Fruit fly (Drosophila melanogaster) whole organism, embryonic: ENCODE data around the gene Cpr67Fa1.

ENCODE experiments used
- ATbp ChIP-seq: fragments of 200-800 bp; sonication (Bioruptor generic); optimal IDR thresholded peaks from 2 replicates; lab custom pipeline; 2017; ENCODE audit warnings: missing biosample characterization, mild to moderate bottlenecking, missing genetic modification characterization, missing genetic modification reagents
- Aef1 ChIP-seq: fragments of 200-800 bp; sonication (Bioruptor generic); IDR thresholded peaks from 3 replicates; pipeline ENCODE4 v1.3.6; 2022; ENCODE audit warnings: missing biosample characterization, missing genetic modification characterization
- Atf6 ChIP-seq: fragments of 200-800 bp; sonication (Bioruptor generic); IDR thresholded peaks from 2 replicates; pipeline ENCODE4 v1.3.6; 2022; ENCODE audit warnings: missing biosample characterization, missing genetic modification characterization
- Bgb ChIP-seq: fragments of 200-800 bp; sonication (Bioruptor generic); IDR thresholded peaks from 2 replicates; pipeline ENCODE4 v1.3.6; 2022; ENCODE audit warnings: missing biosample characterization, missing genetic modification characterization; ENCODE audit not compliant: partially characterized antibody
- CG14710 ChIP-seq: fragments of 200-800 bp; sonication (Bioruptor generic); optimal IDR thresholded peaks from 3 replicates; lab custom pipeline; 2019; ENCODE audit warnings: missing biosample characterization, mild to moderate bottlenecking, missing genetic modification characterization, moderate library complexity
- CG1603 ChIP-seq: fragments of 200-800 bp; sonication (Bioruptor generic); optimal IDR thresholded peaks from 2 replicates; lab custom pipeline; 2019; ENCODE audit warnings: missing biosample characterization, mild to moderate bottlenecking, missing genetic modification characterization, moderate library complexity
- CG16863 ChIP-seq: fragments of 200-800 bp; sonication (Bioruptor generic); optimal IDR thresholded peaks from 3 replicates; lab custom pipeline; 2016; ENCODE audit warnings: missing biosample characterization, missing genetic modification characterization
- CG17186 ChIP-seq: fragments of 200-800 bp; sonication (Bioruptor generic); optimal IDR thresholded peaks from 3 replicates; lab custom pipeline; 2017; ENCODE audit warnings: missing biosample characterization, missing genetic modification reagents, missing genetic modification characterization
- CG17829 ChIP-seq: fragments of 200-800 bp; optimal IDR thresholded peaks from 2 replicates; lab custom pipeline; 2019; ENCODE audit warnings: missing biosample characterization, mild to moderate bottlenecking, missing genetic modification characterization, moderate library complexity
- CG2199 ChIP-seq: fragments of 200-800 bp; sonication (Bioruptor generic); IDR thresholded peaks from 3 replicates; pipeline ENCODE4 v1.3.6; 2022; ENCODE audit warnings: missing biosample characterization, missing genetic modification characterization
- CG42726 ChIP-seq: fragments of 200-800 bp; sonication (Bioruptor generic); IDR thresholded peaks from 2 replicates; pipeline ENCODE4 v1.3.6; 2022; ENCODE audit warnings: missing biosample characterization, missing genetic modification characterization; ENCODE audit not compliant: partially characterized antibody
- CG4617 ChIP-seq: fragments of 200-800 bp; sonication (Bioruptor generic); optimal IDR thresholded peaks from 3 replicates; lab custom pipeline; 2016; ENCODE audit warnings: missing biosample characterization, missing genetic modification characterization, borderline replicate concordance
- CG6254 ChIP-seq: fragments of 200-800 bp; sonication (Bioruptor generic); optimal IDR thresholded peaks from 3 replicates; lab custom pipeline; 2017; ENCODE audit warnings: mild to moderate bottlenecking, missing biosample characterization, missing genetic modification reagents, missing genetic modification characterization
- CG6683 ChIP-seq: fragments of 200-800 bp; sonication (Bioruptor generic); optimal IDR thresholded peaks from 2 replicates; lab custom pipeline; 2017; ENCODE audit warnings: missing biosample characterization, mild to moderate bottlenecking, missing genetic modification characterization, missing genetic modification reagents
- CG6791 ChIP-seq: fragments of 200-800 bp; sonication (Bioruptor generic); IDR thresholded peaks from 3 replicates; pipeline ENCODE4 v1.3.6; 2022; ENCODE audit warnings: missing biosample characterization, missing genetic modification characterization; ENCODE audit not compliant: partially characterized antibody
- CG7963 ChIP-seq: fragments of 200-800 bp; sonication (Bioruptor generic); IDR thresholded peaks from 3 replicates; pipeline ENCODE4 v1.3.6; 2022; ENCODE audit warnings: missing biosample characterization, missing genetic modification characterization; ENCODE audit not compliant: partially characterized antibody
- Dp ChIP-seq: fragments of 200-800 bp; sonication (Bioruptor generic); optimal IDR thresholded peaks from 2 replicates; lab custom pipeline; 2018; ENCODE audit warnings: missing biosample characterization, mild to moderate bottlenecking, missing genetic modification characterization, moderate library complexity
- Ets97D ChIP-seq: fragments of 200-800 bp; sonication (Bioruptor generic); optimal IDR thresholded peaks from 3 replicates; lab custom pipeline; 2016; ENCODE audit warnings: missing biosample characterization, missing genetic modification characterization
- HmgZ ChIP-seq: fragments of 200-800 bp; sonication (Bioruptor generic); optimal IDR thresholded peaks from 2 replicates; lab custom pipeline; 2018; ENCODE audit warnings: missing biosample characterization, mild to moderate bottlenecking, missing genetic modification characterization
- Hr78 ChIP-seq, 2 experiments: fragments of 200-800 bp in 1 of 2; fragments of >200 bp in 1 of 2; sonication (Bioruptor generic) in 1 of 2; optimal IDR thresholded peaks; 2 replicates each; lab custom pipeline; 2017 to 2019; ENCODE audit warnings: missing biosample characterization in 2 of 2, missing genetic modification characterization in 2 of 2, mild to moderate bottlenecking in 1 of 2, moderate library complexity in 1 of 2
- Hsf ChIP-seq: fragments of 200-800 bp; sonication (Bioruptor generic); optimal IDR thresholded peaks from 3 replicates; lab custom pipeline; 2016; ENCODE audit warnings: missing biosample characterization, missing genetic modification characterization
- Lhr ChIP-seq: fragments of 200-800 bp; sonication (Bioruptor generic); optimal IDR thresholded peaks from 3 replicates; lab custom pipeline; 2017; ENCODE audit warnings: mild to moderate bottlenecking, missing biosample characterization, missing genetic modification reagents, missing genetic modification characterization
- MESR4 ChIP-seq: fragments of 200-800 bp; sonication (Bioruptor generic); optimal IDR thresholded peaks from 2 replicates; lab custom pipeline; 2018; ENCODE audit warnings: missing biosample characterization, mild to moderate bottlenecking, missing genetic modification characterization, moderate library complexity
- Med ChIP-seq: fragments of 200-800 bp; sonication (Bioruptor generic); peaks from one replicate; lab custom pipeline; 2016; ENCODE audit warnings: missing biosample characterization, missing genetic modification characterization, mild to moderate bottlenecking, inconsistent platforms, moderate library complexity
- Neu2 ChIP-seq: fragments of 200-800 bp; sonication (Bioruptor generic); optimal IDR thresholded peaks from 3 replicates; lab custom pipeline; 2016; ENCODE audit warnings: missing biosample characterization, missing genetic modification characterization, borderline replicate concordance
- Sin3A ChIP-seq: fragments of >200 bp; optimal IDR thresholded peaks from 2 replicates; lab custom pipeline; 2018
- Sry-β ChIP-seq: fragments of 200-800 bp; sonication (Bioruptor generic); optimal IDR thresholded peaks from 2 replicates; lab custom pipeline; 2018; ENCODE audit warnings: missing biosample characterization, mild to moderate bottlenecking, missing genetic modification characterization, moderate library complexity
- Stat92E ChIP-seq, 3 experiments: fragments of >200 bp in 2 of 3; fragments of 200-800 bp in 1 of 3; sonication (Bioruptor generic) in 1 of 3; optimal IDR thresholded peaks; 2 replicates each; lab custom pipeline; 2017 to 2019; ENCODE audit warnings: missing biosample characterization in 3 of 3, missing genetic modification characterization in 3 of 3, mild to moderate bottlenecking in 1 of 3, moderate library complexity in 1 of 3
- YL-1 ChIP-seq: fragments of 200-800 bp; sonication (Bioruptor generic); optimal IDR thresholded peaks from 3 replicates; lab custom pipeline; 2017; ENCODE audit warnings: missing biosample characterization, mild to moderate bottlenecking, missing genetic modification characterization
- ato ChIP-seq: fragments of 200-800 bp; sonication (Bioruptor generic); IDR thresholded peaks from 2 replicates; pipeline ENCODE4 v1.3.6; 2022; ENCODE audit warnings: missing biosample characterization, missing genetic modification characterization; ENCODE audit not compliant: partially characterized antibody
- bbx ChIP-seq: fragments of 200-800 bp; sonication (Bioruptor generic); IDR thresholded peaks from 2 replicates; pipeline ENCODE4 v1.3.6; 2022; ENCODE audit warnings: missing biosample characterization, missing genetic modification characterization; ENCODE audit not compliant: partially characterized antibody
- bcd ChIP-seq: fragments of 200-800 bp; sonication (Bioruptor generic); optimal IDR thresholded peaks from 2 replicates; lab custom pipeline; 2017; ENCODE audit warnings: missing biosample characterization, mild to moderate bottlenecking, missing genetic modification characterization
- dimm ChIP-seq: fragments of 200-800 bp; sonication (Bioruptor generic); IDR thresholded peaks from 2 replicates; pipeline ENCODE4 v1.3.6; 2022; ENCODE audit warnings: missing biosample characterization, missing genetic modification characterization
- jumu ChIP-seq: fragments of 200-800 bp; sonication (Bioruptor generic); optimal IDR thresholded peaks from 3 replicates; lab custom pipeline; 2016; ENCODE audit warnings: missing biosample characterization, missing genetic modification characterization
- kah ChIP-seq: fragments of 200-800 bp; sonication (Bioruptor generic); optimal IDR thresholded peaks from 2 replicates; lab custom pipeline; 2018; ENCODE audit warnings: missing biosample characterization, mild to moderate bottlenecking, missing genetic modification characterization
- ken ChIP-seq: fragments of 200-800 bp; sonication (Bioruptor generic); IDR thresholded peaks from 3 replicates; pipeline ENCODE4 v1.3.6; 2022; ENCODE audit warnings: missing biosample characterization, missing genetic modification characterization
- lola ChIP-seq, 3 experiments: fragments of >200 bp in 2 of 3; fragments of 200-800 bp in 1 of 3; sonication (Bioruptor generic) in 1 of 3; optimal IDR thresholded peaks; 2 replicates each; lab custom pipeline; 2017 to 2019; ENCODE audit warnings: missing biosample characterization in 3 of 3, missing genetic modification characterization in 3 of 3, mild to moderate bottlenecking in 1 of 3, moderate library complexity in 1 of 3
- nau ChIP-seq: fragments of 200-800 bp; sonication (Bioruptor generic); optimal IDR thresholded peaks from 3 replicates; lab custom pipeline; 2017; ENCODE audit warnings: missing biosample characterization, mild to moderate bottlenecking, missing genetic modification characterization, missing genetic modification reagents
- nerfin-2 ChIP-seq: fragments of 200-800 bp; sonication (Bioruptor generic); IDR thresholded peaks from 2 replicates; pipeline ENCODE4 v1.3.6; 2022; ENCODE audit warnings: missing biosample characterization, missing genetic modification characterization; ENCODE audit not compliant: partially characterized antibody
- nmo ChIP-seq: fragments of 200-800 bp; sonication (Bioruptor generic); optimal IDR thresholded peaks from 2 replicates; lab custom pipeline; 2018; ENCODE audit warnings: missing biosample characterization, mild to moderate bottlenecking, missing genetic modification characterization, moderate library complexity
- sim ChIP-seq: fragments of 200-800 bp; sonication (Bioruptor generic); IDR thresholded peaks from 2 replicates; pipeline ENCODE4 v1.3.6; 2022; ENCODE audit warnings: missing biosample characterization, missing genetic modification characterization
- sqz ChIP-seq: fragments of 200-800 bp; sonication (Bioruptor generic); optimal IDR thresholded peaks from 3 replicates; lab custom pipeline; 2018; ENCODE audit warnings: missing biosample characterization, mild to moderate bottlenecking, missing genetic modification characterization
- stwl ChIP-seq: fragments of 200-800 bp; sonication (Bioruptor generic); optimal IDR thresholded peaks from 3 replicates; lab custom pipeline; 2018; ENCODE audit warnings: missing biosample characterization, mild to moderate bottlenecking, missing genetic modification characterization, moderate library complexity
- tap ChIP-seq: fragments of 200-800 bp; optimal IDR thresholded peaks from 3 replicates; lab custom pipeline; 2019; ENCODE audit warnings: missing biosample characterization, mild to moderate bottlenecking, missing genetic modification characterization, moderate library complexity
- tna ChIP-seq: fragments of 200-800 bp; sonication (Bioruptor generic); IDR thresholded peaks from 2 replicates; pipeline ENCODE4 v1.3.6; 2022; ENCODE audit warnings: missing biosample characterization, missing genetic modification characterization; ENCODE audit not compliant: partially characterized antibody
- unc-4 ChIP-seq: fragments of 200-800 bp; sonication (Bioruptor generic); IDR thresholded peaks from 2 replicates; pipeline ENCODE4 v1.3.6; 2022; ENCODE audit warnings: missing biosample characterization, missing genetic modification characterization; ENCODE audit not compliant: partially characterized antibody
- vnd ChIP-seq: fragments of 200-800 bp; sonication (Bioruptor generic); IDR thresholded peaks from 3 replicates; pipeline ENCODE4 v1.3.6; 2022; ENCODE audit warnings: missing biosample characterization, missing genetic modification characterization; ENCODE audit not compliant: partially characterized antibody
- wor ChIP-seq: fragments of 200-800 bp; sonication (Bioruptor generic); IDR thresholded peaks from 2 replicates; pipeline ENCODE4 v1.3.6; 2022; ENCODE audit warnings: missing biosample characterization, missing genetic modification characterization

The Cpr67Fa1 gene

dm6 chr3L:10878842-10879241, 10.9 kb upstream of the Cpr67Fa1 start, which contains the start of the genes CG6418 and Blos4 (continued):
- TF ChIP-seq Sin3A (lab: Kevin White, UChicago) (peak; percentile 52), nau (GFP tag; lab: Kevin White, UChicago) (no peak), CG6791 (peak; percentile 70), vnd (no peak), sqz (GFP tag; lab: Kevin White, UChicago) (no peak), CG17829 (tag; lab: Kevin White, UChicago) (peak; percentile 0), Bgb (GFP tag; lab: Robert Waterston, UW) (peak; percentile 56), bcd (GFP tag; lab: Kevin White, UChicago) (no peak), CG17186 (GFP tag; lab: Kevin White, UChicago) (peak; percentile 5), Hsf (GFP tag; lab: Kevin White, UChicago) (no peak), lola (GFP tag; optimal IDR thresholded peaks at IDR 0.05; lab: Kevin White, UChicago) (no peak), CG16863 (GFP tag; lab: Kevin White, UChicago) (no peak), tap (no peak), kah (no peak), Med (GFP tag; lab: Kevin White, UChicago) (peak; percentile 67), jumu (GFP tag; lab: Kevin White, UChicago) (peak; percentile 2), Aef1 (GFP tag; lab: Robert Waterston, UW) (no peak), stwl (tag; lab: Kevin White, UChicago) (peak; percentile 96), YL-1 (GFP tag; lab: Kevin White, UChicago) (peak; percentile 39), CG2199 (GFP tag; lab: Robert Waterston, UW) (no peak), Ets97D (peak; percentile 5), tna (GFP tag; lab: Robert Waterston, UW) (no peak), CG7963 (GFP tag; lab: Robert Waterston, UW) (no peak), wor (GFP tag; lab: Robert Waterston, UW) (no peak), nmo (GFP tag; lab: Kevin White, UChicago) (peak; percentile 41), Atf6 (GFP tag; lab: Robert Waterston, UW) (no peak), nerfin-2 (peak; percentile 38; the same call in 1 of the 2 replicates), HmgZ (tag; lab: Kevin White, UChicago) (peak; percentile 46), CG6683 (GFP tag; lab: Kevin White, UChicago) (no peak), bbx (GFP tag; lab: Robert Waterston, UW) (peak; percentile 35; the same call in 1 of the 2 replicates), ato (peak; percentile 54; the same call in 1 of the 2 replicates), sim (GFP tag; lab: Robert Waterston, UW) (no peak), unc-4 (0 out of 2 replicates have a peak, but pooled peaks have one; percentile 32), Stat92E (GFP tag; optimal IDR thresholded peaks at IDR 0.05; lab: Kevin White, UChicago) (no peak), Sry-β (GFP tag; lab: Kevin White, UChicago) (no peak), dimm (no peak)
- TF ChIP-seq, all 482 proteins: peak for 49

- TF ChIP-seq CG14710, result peak; percentile 99
- TF ChIP-seq ATbp (GFP tag; lab: Kevin White, UChicago), result no peak
- no peak for TF ChIP-seq CG6254
- TF ChIP-seq Ets97D, result no peak
- peak; percentile 82 for TF ChIP-seq Dp (GFP tag; lab: Kevin White, UChicago)
- TF ChIP-seq MESR4 (GFP tag; lab: Kevin White, UChicago), result peak; percentile 24
- TF ChIP-seq Hr78 (GFP tag; optimal IDR thresholded peaks at IDR 0.05; lab: Kevin White, UChicago), result no peak
- TF ChIP-seq ken (GFP tag; lab: Robert Waterston, UW), result no peak
- TF ChIP-seq CG42726 (GFP tag; lab: Robert Waterston, UW), result no peak
- no peak for TF ChIP-seq Neu2 (GFP tag; lab: Kevin White, UChicago)
- peak; percentile 0 for TF ChIP-seq CG1603 (tag; lab: Kevin White, UChicago)
- TF ChIP-seq Lhr, result no peak
- TF ChIP-seq CG4617 (GFP tag; lab: Kevin White, UChicago), result peak; percentile 38
These were observed 7.3 kb upstream of the Cpr67Fa1 start, which contains the start of the genes CG6409 and galla-2 for dm6 chr3L:10882336-10883040. TSS of gene CG6409 (minus strand) at chr3L:10882386. TSS of gene galla-2 (plus strand) at chr3L:10882890.
